Fruit fly (Drosophila melanogaster): ENCODE measurements around the gene Efa6.
A peak's percentile ranks its signal among the peaks of the same experiment; 100 is the strongest.

The Efa6 gene

dm6 chr3R:22538877-22539276 lies 48.7 kb upstream of the Efa6 start (continued):
- no peak for TF ChIP-seq CG10631 (GFP tag; optimal IDR thresholded peaks at IDR 0.05)
- peak; percentile 52 for TF ChIP-seq OdsH (GFP tag; optimal IDR thresholded peaks at IDR 0.05)
- TF ChIP-seq CG9139 (GFP tag; optimal IDR thresholded peaks at IDR 0.05), result no peak
- no peak for TF ChIP-seq Hr4 (GFP tag; optimal IDR thresholded peaks at IDR 0.05)
- TF ChIP-seq Gug (GFP tag; IDR thresholded peaks at IDR 0.05), result no peak
- TF ChIP-seq Lpt (GFP tag; optimal IDR thresholded peaks at IDR 0.05), result no peak
- no peak for TF ChIP-seq CG4318 (GFP tag; optimal IDR thresholded peaks at IDR 0.05)
- TF ChIP-seq CG32006 (GFP tag; optimal IDR thresholded peaks at IDR 0.05), result no peak
- peak; percentile 25 for TF ChIP-seq achi (GFP tag; optimal IDR thresholded peaks at IDR 0.05)
- TF ChIP-seq salr (GFP tag; optimal IDR thresholded peaks at IDR 0.05), result no peak

dm6 chr3R:22539762-22540161 lies 47.8 kb upstream of the Efa6 start, which contains the start of gene CG5326:
CG5326 (minus strand) TSS chr3R:22539919.
- no peak for TF ChIP-seq salr (GFP tag; optimal IDR thresholded peaks at IDR 0.05)
- no peak for TF ChIP-seq CG34406 (GFP tag; optimal IDR thresholded peaks at IDR 0.05)
- peak; percentile 58 for TF ChIP-seq CG1621 (tag; optimal IDR thresholded peaks at IDR 0.05)
- TF ChIP-seq CG9139 (GFP tag; optimal IDR thresholded peaks at IDR 0.05), result peak; percentile 46
- no peak for TF ChIP-seq Sox14 (GFP tag; optimal IDR thresholded peaks at IDR 0.05)
- peak; percentile 12 for TF ChIP-seq CG6854 (GFP tag; optimal IDR thresholded peaks at IDR 0.05)
- peak; percentile 35 to 69 for TF ChIP-seq ss (GFP tag; optimal IDR thresholded peaks at IDR 0.05)
- TF ChIP-seq CG3919 (GFP tag; optimal IDR thresholded peaks at IDR 0.05), result peak; percentile 39
- TF ChIP-seq Eip78C (GFP tag), result peak; percentile 24
- TF ChIP-seq CG11762 (GFP tag; optimal IDR thresholded peaks at IDR 0.05; ENCODE audit: insufficient read depth), result no peak
- 0 out of 3 replicates have a peak, but pooled peaks have one; percentile 15 for TF ChIP-seq eg (GFP tag; IDR thresholded peaks at IDR 0.05)
- TF ChIP-seq CG6808 (GFP tag; optimal IDR thresholded peaks at IDR 0.05), result peak; percentile 40
- no peak for TF ChIP-seq CG11294 (GFP tag; IDR thresholded peaks at IDR 0.05)
- TF ChIP-seq CG31627 (GFP tag; optimal IDR thresholded peaks at IDR 0.05), result no peak
- TF ChIP-seq dsx (GFP tag; optimal IDR thresholded peaks at IDR 0.05; ENCODE audit: poor library complexity, severe bottlenecking), result peak; percentile 56

- TF ChIP-seq eg (GFP tag; IDR thresholded peaks at IDR 0.05) (no peak), CG6792 (GFP tag; optimal IDR thresholded peaks at IDR 0.05) (no peak), Hr38 (GFP tag; optimal IDR thresholded peaks at IDR 0.05) (no peak), CG3919 (GFP tag; optimal IDR thresholded peaks at IDR 0.05) (no peak), ss (GFP tag; optimal IDR thresholded peaks at IDR 0.05) (no peak), salr (GFP tag; optimal IDR thresholded peaks at IDR 0.05) (no peak), CG34406 (GFP tag; optimal IDR thresholded peaks at IDR 0.05) (no peak), Met (GFP tag; optimal IDR thresholded peaks at IDR 0.05) (no peak), Lpt (GFP tag; optimal IDR thresholded peaks at IDR 0.05) (no peak), esn (GFP tag; optimal IDR thresholded peaks at IDR 0.05) (no peak), CG6808 (GFP tag; optimal IDR thresholded peaks at IDR 0.05) (no peak), Sox15 (GFP tag; optimal IDR thresholded peaks at IDR 0.05) (no peak), OdsH (GFP tag; optimal IDR thresholded peaks at IDR 0.05) (no peak), svp (GFP tag) (no peak)
These were observed 46.9 kb upstream of the Efa6 start for dm6 chr3R:22540686-22541085.

dm6 chr3R:22542773-22543411 lies 44.7 kb upstream of the Efa6 start:
- TF ChIP-seq svp (GFP tag), result peak; percentile 39
- TF ChIP-seq Lpt (GFP tag; optimal IDR thresholded peaks at IDR 0.05), result no peak
- no peak for TF ChIP-seq net (GFP tag; optimal IDR thresholded peaks at IDR 0.05)

- no peak for TF ChIP-seq CG6854 (GFP tag; optimal IDR thresholded peaks at IDR 0.05)
- no peak for TF ChIP-seq CG4318 (GFP tag; optimal IDR thresholded peaks at IDR 0.05)
- no peak for TF ChIP-seq Sox14 (GFP tag; optimal IDR thresholded peaks at IDR 0.05)
- TF ChIP-seq achi (GFP tag; optimal IDR thresholded peaks at IDR 0.05), result no peak
- no peak for TF ChIP-seq CG6163 (GFP tag; IDR thresholded peaks at IDR 0.05)
- no peak for TF ChIP-seq Sox15 (GFP tag; optimal IDR thresholded peaks at IDR 0.05)
- no peak for TF ChIP-seq CG8319 (GFP tag; optimal IDR thresholded peaks at IDR 0.05)
- no peak for TF ChIP-seq lz (GFP tag; optimal IDR thresholded peaks at IDR 0.05)
- TF ChIP-seq topi (GFP tag; optimal IDR thresholded peaks at IDR 0.05), result no peak
- no peak for TF ChIP-seq esn (GFP tag; optimal IDR thresholded peaks at IDR 0.05)
- no peak for TF ChIP-seq Blimp-1 (GFP tag; optimal IDR thresholded peaks at IDR 0.05)
- TF ChIP-seq CG9139 (GFP tag; optimal IDR thresholded peaks at IDR 0.05), result no peak
- TF ChIP-seq ss (GFP tag; optimal IDR thresholded peaks at IDR 0.05), result no peak
- no peak for TF ChIP-seq CG11294 (GFP tag; IDR thresholded peaks at IDR 0.05)
These were observed 41.5 kb upstream of the Efa6 start for dm6 chr3R:22546017-22546416.

Data from whole organism, prepupa.